Worm (Caenorhabditis elegans) whole organism, L3 larva: ENCODE data around the gene saps-1.

Experiments used
- ZK546.5 ChIP-seq: sonication (generic microtip); optimal IDR thresholded peaks from 2 replicates; lab custom pipeline; 2017; ENCODE audit warnings: missing biosample characterization, missing genetic modification characterization
- ama-1 ChIP-seq: fragments of 150-350 bp; optimal IDR thresholded peaks from 2 replicates; lab custom pipeline; 2018
- ceh-16 ChIP-seq: sonication (generic microtip); optimal IDR thresholded peaks from 2 replicates; lab custom pipeline; 2017; ENCODE audit warnings: missing biosample characterization, missing genetic modification characterization
- fkh-2 ChIP-seq: fragments of 150-350 bp; optimal IDR thresholded peaks from 2 replicates; lab custom pipeline; 2014; ENCODE audit warnings: missing biosample characterization, missing genetic modification reagents, missing genetic modification characterization
- mdl-1 ChIP-seq: fragments of 150-350 bp; optimal IDR thresholded peaks from 2 replicates; lab custom pipeline; 2014; ENCODE audit warnings: missing biosample characterization, missing genetic modification characterization
- nhr-76 ChIP-seq: fragments of 150-350 bp; sonication (generic microtip); optimal IDR thresholded peaks from 5 replicates; lab custom pipeline; 2014; ENCODE audit warnings: missing biosample characterization, missing genetic modification characterization

DNA sequence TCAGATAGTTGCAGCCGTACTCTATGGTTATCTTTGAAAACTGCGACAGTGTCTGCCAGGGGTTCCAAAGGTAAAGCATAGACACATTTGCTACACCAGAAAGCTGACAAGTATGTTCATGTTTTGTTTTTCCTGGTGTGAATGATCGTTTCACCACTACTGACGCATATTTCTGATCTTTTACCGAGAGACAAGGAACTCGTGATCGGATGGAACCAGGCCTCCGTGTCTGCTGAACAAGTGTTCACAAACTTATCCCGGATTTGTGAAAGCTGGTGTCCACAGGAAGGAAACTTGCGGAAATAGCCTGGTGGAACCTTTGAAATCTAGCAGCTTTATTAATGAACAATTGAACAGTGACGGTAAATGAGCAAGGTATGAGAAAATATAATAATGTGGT, 37.7 kb upstream of the saps-1 start:
- TF ChIP-seq nhr-76 (no peak), ama-1 (lab: Kevin White, UChicago) (no peak), fkh-2 (tag; lab: Kevin White, UChicago) (no peak), mdl-1 (tag; lab: Kevin White, UChicago) (no peak), ceh-16 (tag; lab: Kevin White, UChicago) (no peak), ZK546.5 (tag; lab: Kevin White, UChicago) (no peak)
